Worm (Caenorhabditis elegans): ENCODE measurements around the gene srh-222.

DNA sequence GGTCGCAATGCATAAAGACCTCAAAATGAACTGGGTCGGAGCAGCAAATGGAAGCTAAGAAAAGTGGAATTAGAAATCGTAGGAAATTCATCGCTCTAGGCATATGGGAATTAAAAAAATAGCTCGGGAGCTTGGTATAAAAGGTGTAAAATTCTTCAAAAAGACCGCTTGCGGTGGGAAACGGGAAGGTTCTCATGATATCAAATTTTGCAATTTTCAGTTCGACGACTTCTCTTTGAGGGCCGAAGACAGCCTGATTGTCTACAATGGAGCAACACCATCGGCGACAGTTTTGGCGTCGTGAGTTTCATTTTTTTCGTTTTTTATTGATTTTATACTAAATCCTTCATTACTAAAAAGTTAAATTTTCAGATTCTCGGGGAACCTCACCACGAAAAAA is 18.9 kb downstream of the srh-222 start, which contains the start of gene F47C12.8:
- no peak for TF ChIP-seq lsy-27 (tag; optimal IDR thresholded peaks at IDR 0.05; ENCODE audit: borderline replicate concordance, insufficient read depth)
- no peak for TF ChIP-seq C06A6.2 (GFP tag; conservative IDR thresholded peaks at IDR 0.05)
- no peak for TF ChIP-seq attf-6 (GFP tag; IDR thresholded peaks at IDR 0.05)
- TF ChIP-seq dox-1 (GFP tag; IDR thresholded peaks at IDR 0.05), result no peak
- TF ChIP-seq madf-3 (GFP tag; IDR thresholded peaks at IDR 0.05), result no peak
- TF ChIP-seq hlh-26 (GFP tag; conservative IDR thresholded peaks at IDR 0.05), result no peak
- TF ChIP-seq madf-6 (GFP tag; IDR thresholded peaks at IDR 0.05), result no peak

Data from whole organism, young adult.